Fruit fly (Drosophila melanogaster) whole organism, embryonic: Measurements from ENCODE around the gene Nep2.

Experiments used
- CG10209 ChIP-seq: fragments of 200-800 bp; sonication (Bioruptor generic); optimal IDR thresholded peaks from 3 replicates; lab custom pipeline; 2017; ENCODE audit warnings: missing biosample characterization, mild to moderate bottlenecking, missing genetic modification characterization, missing genetic modification reagents
- CG10959 ChIP-seq: fragments of 200-800 bp; sonication (Bioruptor generic); IDR thresholded peaks from 2 replicates; pipeline ENCODE4 v1.3.6; 2022; ENCODE audit warnings: missing biosample characterization, missing genetic modification characterization
- CG11456 ChIP-seq: fragments of 200-800 bp; sonication (Bioruptor generic); IDR thresholded peaks from 3 replicates; pipeline ENCODE4 v1.3.6; 2022; ENCODE audit warnings: missing biosample characterization, missing genetic modification characterization
- CG11504 ChIP-seq: fragments of 200-800 bp; sonication (Bioruptor generic); optimal IDR thresholded peaks from 3 replicates; lab custom pipeline; 2019; ENCODE audit warnings: missing biosample characterization, mild to moderate bottlenecking, missing genetic modification characterization, moderate library complexity
- CG12236 ChIP-seq: fragments of 200-800 bp; sonication (Bioruptor generic); optimal IDR thresholded peaks from 2 replicates; lab custom pipeline; 2016; ENCODE audit warnings: missing biosample characterization, missing genetic modification characterization
- CG12769 ChIP-seq: fragments of 200-800 bp; sonication (Bioruptor generic); optimal IDR thresholded peaks from 2 replicates; lab custom pipeline; 2019; ENCODE audit warnings: missing biosample characterization, mild to moderate bottlenecking, missing genetic modification characterization, moderate library complexity
- CG1792 ChIP-seq: fragments of 200-800 bp; sonication (Bioruptor generic); optimal IDR thresholded peaks from 2 replicates; lab custom pipeline; 2016; ENCODE audit warnings: missing biosample characterization, missing genetic modification characterization
- CG18011 ChIP-seq: fragments of 200-800 bp; sonication (Bioruptor generic); optimal IDR thresholded peaks from 2 replicates; lab custom pipeline; 2017; ENCODE audit warnings: missing biosample characterization, missing genetic modification characterization, mild to moderate bottlenecking, moderate library complexity, missing genotype
- CG2875 ChIP-seq: fragments of 200-800 bp; sonication (Bioruptor generic); optimal IDR thresholded peaks from 2 replicates; lab custom pipeline; 2017; ENCODE audit warnings: missing biosample characterization, mild to moderate bottlenecking, missing genetic modification characterization, missing genetic modification reagents
- CG3065 ChIP-seq: fragments of 200-800 bp; sonication (Bioruptor generic); optimal IDR thresholded peaks from 2 replicates; lab custom pipeline; 2016; ENCODE audit warnings: missing biosample characterization, missing genetic modification characterization
- CG31365 ChIP-seq: fragments of 200-800 bp; sonication (Bioruptor generic); optimal IDR thresholded peaks from 2 replicates; lab custom pipeline; 2018; ENCODE audit warnings: missing biosample characterization, mild to moderate bottlenecking, missing genetic modification characterization
- CG3281 ChIP-seq: fragments of 200-800 bp; sonication (Bioruptor generic); optimal IDR thresholded peaks from 3 replicates; lab custom pipeline; 2017; ENCODE audit warnings: missing biosample characterization, mild to moderate bottlenecking, missing genetic modification characterization
- CG33557 ChIP-seq: fragments of 200-800 bp; sonication (Bioruptor generic); optimal IDR thresholded peaks from 2 replicates; lab custom pipeline; 2019; ENCODE audit warnings: missing biosample characterization, mild to moderate bottlenecking, missing genetic modification characterization, moderate library complexity
- CG3838 ChIP-seq: fragments of 200-800 bp; sonication (Bioruptor generic); optimal IDR thresholded peaks from 3 replicates; lab custom pipeline; 2016; ENCODE audit warnings: missing biosample characterization, missing genetic modification characterization
- CG6813 ChIP-seq: fragments of 200-800 bp; sonication (Bioruptor generic); optimal IDR thresholded peaks from 2 replicates; lab custom pipeline; 2017; ENCODE audit warnings: missing biosample characterization, missing genetic modification characterization, mild to moderate bottlenecking, moderate library complexity, missing genetic modification reagents
- CG8089 ChIP-seq: fragments of 200-800 bp; sonication (Bioruptor generic); optimal IDR thresholded peaks from 3 replicates; lab custom pipeline; 2016; ENCODE audit warnings: missing biosample characterization, missing genetic modification characterization
- CG9876 ChIP-seq: fragments of 200-800 bp; sonication (Bioruptor generic); optimal IDR thresholded peaks from 2 replicates; lab custom pipeline; 2016; ENCODE audit warnings: missing biosample characterization, missing genetic modification characterization
- CTCF ChIP-seq: fragments of 200-800 bp; sonication (Bioruptor generic); optimal IDR thresholded peaks from 2 replicates; lab custom pipeline; 2017; ENCODE audit warnings: missing biosample characterization, mild to moderate bottlenecking, missing genetic modification characterization, moderate library complexity
- Dbx ChIP-seq: fragments of 200-800 bp; sonication (Bioruptor generic); IDR thresholded peaks from 3 replicates; pipeline ENCODE4 v1.3.6; 2022; ENCODE audit warnings: missing biosample characterization, missing genetic modification characterization
- Deaf1 ChIP-seq: fragments of 200-800 bp; optimal IDR thresholded peaks from 3 replicates; lab custom pipeline; 2019; ENCODE audit warnings: missing biosample characterization, mild to moderate bottlenecking, missing genetic modification characterization, moderate library complexity
- Eip74EF ChIP-seq, 2 experiments: fragments of 200-800 bp in 1 of 2; fragments of >200 bp in 1 of 2; sonication (Bioruptor generic) in 1 of 2; optimal IDR thresholded peaks; 2 replicates each; lab custom pipeline; 2017 to 2019; ENCODE audit warnings: missing biosample characterization in 2 of 2, missing genetic modification characterization in 2 of 2, mild to moderate bottlenecking in 1 of 2, moderate library complexity in 1 of 2
- Fer2 ChIP-seq: fragments of 200-800 bp; sonication (Bioruptor generic); optimal IDR thresholded peaks from 2 replicates; lab custom pipeline; 2018; ENCODE audit warnings: missing biosample characterization, mild to moderate bottlenecking, missing genetic modification characterization, moderate library complexity
- HLH3B ChIP-seq: fragments of 200-800 bp; sonication (Bioruptor generic); IDR thresholded peaks from 2 replicates; pipeline ENCODE4 v1.3.6; 2022; ENCODE audit warnings: missing biosample characterization, missing genetic modification characterization
- HLH4C ChIP-seq: fragments of 200-800 bp; sonication (Bioruptor generic); IDR thresholded peaks from 3 replicates; pipeline ENCODE4 v1.3.6; 2022; ENCODE audit warnings: missing biosample characterization, missing genetic modification characterization; ENCODE audit not compliant: partially characterized antibody
- Hsf ChIP-seq: fragments of 200-800 bp; sonication (Bioruptor generic); optimal IDR thresholded peaks from 3 replicates; lab custom pipeline; 2016; ENCODE audit warnings: missing biosample characterization, missing genetic modification characterization
- Lim3 ChIP-seq: fragments of 200-800 bp; sonication (Bioruptor generic); IDR thresholded peaks from 2 replicates; pipeline ENCODE4 v1.3.6; 2022; ENCODE audit warnings: missing biosample characterization, missing genetic modification characterization
- MBD-R2 ChIP-seq: fragments of 200-800 bp; sonication (Bioruptor generic); IDR thresholded peaks from 2 replicates; pipeline ENCODE4 v1.3.6; 2022; ENCODE audit warnings: missing biosample characterization, missing genetic modification characterization
- NK7.1 ChIP-seq: fragments of 200-800 bp; sonication (Bioruptor generic); optimal IDR thresholded peaks from 3 replicates; lab custom pipeline; 2016; ENCODE audit warnings: missing biosample characterization, missing genetic modification characterization
- Opbp ChIP-seq: fragments of 200-800 bp; sonication (Bioruptor generic); IDR thresholded peaks from 3 replicates; pipeline ENCODE4 v1.3.6; 2022; ENCODE audit warnings: missing biosample characterization, missing genetic modification characterization; ENCODE audit not compliant: partially characterized antibody
- Sox100B ChIP-seq: fragments of 200-800 bp; sonication (Bioruptor generic); optimal IDR thresholded peaks from 3 replicates; lab custom pipeline; 2018; ENCODE audit warnings: missing biosample characterization, mild to moderate bottlenecking, missing genetic modification characterization
- Sox102F ChIP-seq: fragments of 200-800 bp; sonication (Bioruptor generic); optimal IDR thresholded peaks from 2 replicates; lab custom pipeline; 2018; ENCODE audit warnings: missing biosample characterization, mild to moderate bottlenecking, missing genetic modification characterization, moderate library complexity
- Spps ChIP-seq: fragments of 200-800 bp; sonication (Bioruptor generic); optimal IDR thresholded peaks from 2 replicates; lab custom pipeline; 2018; ENCODE audit warnings: missing biosample characterization, mild to moderate bottlenecking, missing genetic modification characterization
- Ssrp ChIP-seq: fragments of 200-800 bp; sonication (Bioruptor generic); optimal IDR thresholded peaks from 2 replicates; lab custom pipeline; 2018; ENCODE audit warnings: missing biosample characterization, mild to moderate bottlenecking, missing genetic modification characterization, moderate library complexity
- ara ChIP-seq: fragments of 200-800 bp; sonication (Bioruptor generic); IDR thresholded peaks from 2 replicates; pipeline ENCODE4 v1.3.6; 2022; ENCODE audit warnings: missing biosample characterization, missing genetic modification characterization
- bsh ChIP-seq, 2 experiments: fragments of 200-800 bp; sonication (Bioruptor generic); optimal IDR thresholded peaks; 2 replicates each; lab custom pipeline; 2017 to 2018; ENCODE audit warnings: mild to moderate bottlenecking in 2 of 2, missing biosample characterization in 2 of 2, missing genetic modification characterization in 2 of 2, moderate library complexity in 1 of 2
- cato ChIP-seq: fragments of 200-800 bp; sonication (Bioruptor generic); optimal IDR thresholded peaks from 2 replicates; lab custom pipeline; 2016; ENCODE audit warnings: missing biosample characterization, missing genetic modification characterization, borderline replicate concordance
- chinmo ChIP-seq: fragments of 200-800 bp; sonication (Bioruptor generic); IDR thresholded peaks from 4 replicates; pipeline ENCODE4 v1.3.6; 2022; ENCODE audit warnings: missing biosample characterization, missing genetic modification characterization; ENCODE audit not compliant: partially characterized antibody
- corto ChIP-seq: fragments of 200-800 bp; sonication (Bioruptor generic); optimal IDR thresholded peaks from 2 replicates; lab custom pipeline; 2016; ENCODE audit warnings: missing biosample characterization, mild to moderate bottlenecking, missing genetic modification characterization, moderate library complexity
- crol ChIP-seq: fragments of 200-800 bp; sonication (Bioruptor generic); IDR thresholded peaks from 2 replicates; pipeline ENCODE4 v1.3.6; 2022; ENCODE audit warnings: missing biosample characterization, missing genetic modification characterization
- emc ChIP-seq: fragments of 200-800 bp; sonication (Bioruptor generic); optimal IDR thresholded peaks from 2 replicates; lab custom pipeline; 2016; ENCODE audit warnings: missing biosample characterization, missing genetic modification characterization
- en ChIP-seq: fragments of 200-800 bp; sonication (Bioruptor generic); optimal IDR thresholded peaks from 2 replicates; lab custom pipeline; 2016; ENCODE audit warnings: missing biosample characterization, missing genetic modification characterization
- gce ChIP-seq: fragments of 200-800 bp; sonication (Bioruptor generic); IDR thresholded peaks from 3 replicates; pipeline ENCODE4 v1.3.6; 2022; ENCODE audit warnings: missing biosample characterization, missing genetic modification characterization
- gsb ChIP-seq: fragments of 200-800 bp; sonication (Bioruptor generic); IDR thresholded peaks from 2 replicates; pipeline ENCODE4 v1.3.6; 2022; ENCODE audit warnings: missing biosample characterization, missing genetic modification characterization
- ken ChIP-seq: fragments of 200-800 bp; sonication (Bioruptor generic); IDR thresholded peaks from 3 replicates; pipeline ENCODE4 v1.3.6; 2022; ENCODE audit warnings: missing biosample characterization, missing genetic modification characterization
- knrl ChIP-seq: fragments of 200-800 bp; sonication (Bioruptor generic); IDR thresholded peaks from 3 replicates; pipeline ENCODE4 v1.3.6; 2022; ENCODE audit warnings: missing biosample characterization, missing genetic modification characterization; ENCODE audit not compliant: partially characterized antibody
- nau ChIP-seq: fragments of 200-800 bp; sonication (Bioruptor generic); optimal IDR thresholded peaks from 3 replicates; lab custom pipeline; 2017; ENCODE audit warnings: missing biosample characterization, mild to moderate bottlenecking, missing genetic modification characterization, missing genetic modification reagents
- scrt ChIP-seq: fragments of 200-800 bp; sonication (Bioruptor generic); optimal IDR thresholded peaks from 2 replicates; lab custom pipeline; 2018; ENCODE audit warnings: missing biosample characterization, mild to moderate bottlenecking, missing genetic modification characterization, moderate library complexity
- stwl ChIP-seq: fragments of 200-800 bp; sonication (Bioruptor generic); optimal IDR thresholded peaks from 3 replicates; lab custom pipeline; 2018; ENCODE audit warnings: missing biosample characterization, mild to moderate bottlenecking, missing genetic modification characterization, moderate library complexity
- tx ChIP-seq: fragments of 200-800 bp; sonication (Bioruptor generic); optimal IDR thresholded peaks from 2 replicates; lab custom pipeline; 2016; ENCODE audit warnings: missing biosample characterization, missing genetic modification characterization
- unpg ChIP-seq: fragments of 200-800 bp; sonication (Bioruptor generic); optimal IDR thresholded peaks from 3 replicates; lab custom pipeline; 2018; ENCODE audit warnings: missing biosample characterization, mild to moderate bottlenecking, missing genetic modification characterization, moderate library complexity
- wor ChIP-seq: fragments of 200-800 bp; sonication (Bioruptor generic); IDR thresholded peaks from 2 replicates; pipeline ENCODE4 v1.3.6; 2022; ENCODE audit warnings: missing biosample characterization, missing genetic modification characterization

The Nep2 gene

dm6 chr3R:4705167-4705566, 26.5 kb downstream of the Nep2 start (continued):
- TF ChIP-seq HLH3B (GFP tag; lab: Robert Waterston, UW) = no peak
- TF ChIP-seq CG9876 (GFP tag; lab: Kevin White, UChicago) = no peak
- no peak for TF ChIP-seq CG2875 (GFP tag; lab: Kevin White, UChicago)
- TF ChIP-seq ken (GFP tag; lab: Robert Waterston, UW) = no peak
- no peak for TF ChIP-seq gsb (GFP tag; lab: Robert Waterston, UW)
- no peak for TF ChIP-seq wor
- no peak for TF ChIP-seq Ssrp (tag; lab: Kevin White, UChicago)
- TF ChIP-seq en = no peak
- no peak for TF ChIP-seq gce (GFP tag; lab: Robert Waterston, UW)
- TF ChIP-seq HLH4C = no peak
- TF ChIP-seq bsh (GFP tag; optimal IDR thresholded peaks at IDR 0.05; lab: Kevin White, UChicago) = no peak
- TF ChIP-seq CG11504 = no peak
- TF ChIP-seq crol = no peak
- TF ChIP-seq CG10209 (GFP tag; lab: Kevin White, UChicago) = no peak
- no peak for TF ChIP-seq CG3281 (GFP tag; lab: Kevin White, UChicago)
- no peak for TF ChIP-seq CG12236 (GFP tag; lab: Kevin White, UChicago)
- no peak for TF ChIP-seq Sox100B (GFP tag; lab: Kevin White, UChicago)
- peak; percentile 55; the same call in 2 of the 3 replicates for TF ChIP-seq Opbp (GFP tag; lab: Robert Waterston, UW)
- no peak for TF ChIP-seq CG8089 (GFP tag; lab: Kevin White, UChicago)
- no peak for TF ChIP-seq nau (GFP tag; lab: Kevin White, UChicago)
- TF ChIP-seq CG6813 (GFP tag; lab: Kevin White, UChicago) = no peak
- peak; percentile 63 for TF ChIP-seq knrl (GFP tag; lab: Robert Waterston, UW)
- TF ChIP-seq CG12769 = no peak
- no peak for TF ChIP-seq MBD-R2 (GFP tag; lab: Robert Waterston, UW)
- no peak for TF ChIP-seq CG33557
- no peak for TF ChIP-seq CG18011 (GFP tag; lab: Kevin White, UChicago)
- TF ChIP-seq tx (GFP tag; lab: Kevin White, UChicago) = no peak
- TF ChIP-seq stwl = peak; percentile 31
- 0 out of 4 replicates have a peak, but pooled peaks have one; percentile 12 for TF ChIP-seq chinmo
- no peak for TF ChIP-seq Deaf1
- no peak for TF ChIP-seq emc (GFP tag; lab: Kevin White, UChicago)
- no peak for TF ChIP-seq CG3065 (GFP tag; lab: Kevin White, UChicago)
- no peak for TF ChIP-seq cato (GFP tag; lab: Kevin White, UChicago)
- no peak for TF ChIP-seq CG1792 (GFP tag; lab: Kevin White, UChicago)
- TF ChIP-seq Lim3 (GFP tag; lab: Robert Waterston, UW) = no peak
- TF ChIP-seq CG11456 (GFP tag; lab: Robert Waterston, UW) = 0 out of 3 replicates have a peak, but pooled peaks have one; percentile 5
- TF ChIP-seq Eip74EF (GFP tag; optimal IDR thresholded peaks at IDR 0.05; lab: Kevin White, UChicago) = no peak
- no peak for TF ChIP-seq unpg
- TF ChIP-seq scrt (GFP tag; lab: Kevin White, UChicago) = no peak
- peak; percentile 90 for TF ChIP-seq CG31365 (tag; lab: Kevin White, UChicago)
- TF ChIP-seq ara (GFP tag; lab: Robert Waterston, UW) = no peak
- TF ChIP-seq Spps (tag; lab: Kevin White, UChicago) = no peak
- TF ChIP-seq Fer2 = no peak
- no peak for TF ChIP-seq Sox102F (GFP tag; lab: Kevin White, UChicago)
- TF ChIP-seq Dbx (GFP tag; lab: Robert Waterston, UW) = no peak
- no peak for TF ChIP-seq NK7.1
- TF ChIP-seq CG3838 (GFP tag; lab: Kevin White, UChicago) = no peak
- no peak for TF ChIP-seq corto
- TF ChIP-seq Hsf (GFP tag; lab: Kevin White, UChicago) = no peak
- TF ChIP-seq CTCF (GFP tag; lab: Kevin White, UChicago) = peak; percentile 82
- no peak for TF ChIP-seq CG10959
